Fruit fly (Drosophila melanogaster) Kc167 (cell line): ENCODE measurements around the gene CG31140.

Experiments used
- Myc ChIP-seq: fragments of >200 bp; optimal IDR thresholded peaks from 2 replicates; lab custom pipeline; 2017; ENCODE audit warnings: missing external identifiers
- Sin3A ChIP-seq: fragments of >200 bp; optimal IDR thresholded peaks from 2 replicates; lab custom pipeline; 2018; ENCODE audit warnings: missing external identifiers

dm6 chr3R:23941643-23942424, 21.1 kb upstream of the CG31140 start:
- no peak for TF ChIP-seq Sin3A (lab: Kevin White, UChicago)
- TF ChIP-seq Myc (lab: Kevin White, UChicago): no peak
